Worm (Caenorhabditis elegans): Measurements from ENCODE around the gene msd-2.

DNA sequence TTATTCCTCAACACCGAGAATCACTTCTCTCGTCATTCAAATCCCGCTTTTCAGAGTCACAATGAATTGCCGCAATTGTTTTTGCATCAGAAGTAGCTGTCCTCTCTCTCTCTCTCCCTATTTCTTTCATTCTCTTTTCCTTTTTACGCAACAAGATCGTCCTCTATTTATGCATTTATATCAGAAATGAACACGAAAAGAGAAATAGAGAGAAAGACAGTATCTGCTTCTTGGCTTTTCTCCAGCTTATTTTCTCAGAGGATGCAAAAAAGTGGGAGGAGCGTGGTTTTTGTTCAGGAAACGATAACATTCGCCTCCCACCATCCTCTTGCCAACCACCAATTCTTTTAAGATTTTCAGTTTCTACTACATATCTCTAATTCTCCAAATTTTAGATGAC lies 46.0 kb upstream of the msd-2 start, which contains the start of gene mam-2:
- TF ChIP-seq lin-39 (tag; optimal IDR thresholded peaks at IDR 0.05) (no peak), sox-4 (tag; optimal IDR thresholded peaks at IDR 0.05) (no peak), isw-1 (GFP tag; IDR thresholded peaks at IDR 0.05) (no peak)

Data from whole organism, L1 larva.